Fruit fly (Drosophila melanogaster) whole organism, pupa: ENCODE measurements around the gene CG31789.

Experiments used
- CG12605 ChIP-seq: fragments of 200-800 bp; sonication (Bioruptor generic); IDR thresholded peaks from 2 replicates; pipeline ENCODE4 v1.3.6; 2022; ENCODE audit warnings: missing biosample characterization, missing genetic modification characterization
- CG32121 ChIP-seq: fragments of 200-800 bp; sonication (Bioruptor generic); IDR thresholded peaks from 2 replicates; pipeline ENCODE4 v1.3.6; 2022; ENCODE audit warnings: missing biosample characterization, missing genetic modification characterization
- CG34367 ChIP-seq: fragments of 200-800 bp; sonication (Bioruptor generic); optimal IDR thresholded peaks from 2 replicates; lab custom pipeline; 2018; ENCODE audit warnings: missing biosample characterization, mild to moderate bottlenecking, missing genetic modification characterization
- CG4496 ChIP-seq: fragments of 200-800 bp; sonication (Bioruptor generic); IDR thresholded peaks from 3 replicates; pipeline ENCODE4 v1.3.6; 2022; ENCODE audit warnings: missing biosample characterization, missing genetic modification characterization
- EcR ChIP-seq: fragments of 200-800 bp; sonication (Bioruptor generic); optimal IDR thresholded peaks from 3 replicates; lab custom pipeline; 2019; ENCODE audit warnings: missing biosample characterization, missing genetic modification characterization, mild to moderate bottlenecking, moderate library complexity, missing genetic modification reagents
- Ets98B ChIP-seq: fragments of 200-800 bp; sonication (Bioruptor generic); IDR thresholded peaks from 2 replicates; pipeline ENCODE4 v1.3.6; 2022; ENCODE audit warnings: missing biosample characterization, missing genetic modification characterization
- Snoo ChIP-seq: fragments of 200-800 bp; sonication (Bioruptor generic); optimal IDR thresholded peaks from 3 replicates; lab custom pipeline; 2017; ENCODE audit warnings: missing biosample characterization, mild to moderate bottlenecking, missing genetic modification characterization, inconsistent platforms
- fd96Ca ChIP-seq: fragments of 200-800 bp; sonication (Bioruptor generic); IDR thresholded peaks from 3 replicates; pipeline ENCODE4 v1.3.6; 2022; ENCODE audit warnings: missing biosample characterization, missing genetic modification characterization

DNA sequence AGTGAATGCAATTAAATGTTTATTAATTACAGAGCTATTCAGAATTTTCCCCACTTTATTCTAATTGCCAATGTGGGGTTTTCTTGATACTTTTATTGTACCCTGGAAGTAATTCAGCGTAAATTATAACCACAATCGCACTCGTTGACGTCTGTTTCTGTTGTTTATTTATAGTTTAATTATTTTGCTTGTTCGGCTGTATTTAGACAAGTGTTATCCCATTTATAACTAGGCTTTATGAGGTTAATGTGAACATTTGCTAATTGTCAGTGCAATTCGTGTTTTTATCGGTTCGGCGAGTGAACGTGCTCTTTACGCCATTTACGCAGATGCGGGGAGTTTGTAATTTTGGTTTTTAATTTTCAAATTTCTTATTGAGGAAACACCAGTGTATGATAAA is 19.3 kb downstream of the CG31789 start:
- TF ChIP-seq EcR (no peak), fd96Ca (no peak), CG12605 (GFP tag; lab: Robert Waterston, UW) (no peak), CG34367 (tag; lab: Kevin White, UChicago) (no peak), CG32121 (no peak), CG4496 (GFP tag; lab: Robert Waterston, UW) (no peak), Ets98B (GFP tag; lab: Robert Waterston, UW) (no peak), Snoo (tag; lab: Kevin White, UChicago) (no peak)
